Fruit fly (Drosophila melanogaster): ENCODE results near the gene Muc18B.

The Muc18B gene

dm6 chrX:19261528-19262102 is 46.3 kb downstream of the Muc18B start, which contains the start of gene Vav:
TSS of gene Vav (plus strand) at chrX:19261820.
- TF ChIP-seq Met (GFP tag; optimal IDR thresholded peaks at IDR 0.05) (no peak), CG4318 (GFP tag; optimal IDR thresholded peaks at IDR 0.05) (no peak), CG15336 (GFP tag; IDR thresholded peaks at IDR 0.05) (0 out of 2 replicates have a peak, but pooled peaks have one; percentile 12), cyc (GFP tag; optimal IDR thresholded peaks at IDR 0.05) (no peak), CG8119 (GFP tag; IDR thresholded peaks at IDR 0.05) (no peak), net (GFP tag; optimal IDR thresholded peaks at IDR 0.05) (no peak), acj6 (GFP tag; optimal IDR thresholded peaks at IDR 0.05) (no peak), vri (GFP tag; optimal IDR thresholded peaks at IDR 0.05) (no peak), Sox102F (GFP tag; optimal IDR thresholded peaks at IDR 0.05) (no peak), dsx (GFP tag; optimal IDR thresholded peaks at IDR 0.05; ENCODE audit: poor library complexity, severe bottlenecking) (peak; percentile 52), fd85E (GFP tag; optimal IDR thresholded peaks at IDR 0.05) (no peak), CG3919 (GFP tag; optimal IDR thresholded peaks at IDR 0.05) (no peak), Sox14 (GFP tag; optimal IDR thresholded peaks at IDR 0.05) (no peak), CG6276 (GFP tag; optimal IDR thresholded peaks at IDR 0.05) (no peak)

DNA sequence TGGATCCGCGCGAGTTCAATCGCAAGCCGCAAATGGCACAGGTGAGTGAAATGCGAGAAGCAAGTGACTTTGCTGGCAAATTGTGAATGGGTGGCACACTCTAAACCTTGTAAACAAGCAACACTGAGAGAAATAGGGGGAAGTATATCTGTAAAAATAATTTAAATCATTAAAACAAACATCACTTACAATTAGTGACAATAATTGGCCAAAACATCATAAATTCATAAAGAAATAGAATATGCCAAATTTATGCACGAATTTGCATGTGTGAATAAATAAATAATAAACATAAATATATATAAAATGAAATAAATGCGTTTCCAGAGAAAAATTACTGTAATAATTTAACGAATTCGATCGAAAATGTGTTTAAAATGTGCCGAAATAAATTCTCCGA is 47.2 kb downstream of the Muc18B start:
- TF ChIP-seq lz (GFP tag; optimal IDR thresholded peaks at IDR 0.05) (no peak), CG15336 (GFP tag; IDR thresholded peaks at IDR 0.05) (peak; percentile 57; the same call in 1 of the 2 replicates), esn (GFP tag; optimal IDR thresholded peaks at IDR 0.05) (peak; percentile 21), CG3032 (tag; optimal IDR thresholded peaks at IDR 0.05) (peak; percentile 15), Eip78C (GFP tag) (peak; percentile 68), CG31627 (GFP tag; optimal IDR thresholded peaks at IDR 0.05) (no peak), CG8119 (GFP tag; IDR thresholded peaks at IDR 0.05) (peak; percentile 54; the same call in 2 of the 3 replicates), eg (GFP tag; IDR thresholded peaks at IDR 0.05) (peak; percentile 42; the same call in 2 of the 3 replicates), CG7368 (GFP tag; optimal IDR thresholded peaks at IDR 0.05) (no peak), CG32006 (GFP tag; optimal IDR thresholded peaks at IDR 0.05) (peak; percentile 48), achi (GFP tag; optimal IDR thresholded peaks at IDR 0.05) (peak; percentile 11), Ets96B (tag; optimal IDR thresholded peaks at IDR 0.05) (peak; percentile 30), vri (GFP tag; optimal IDR thresholded peaks at IDR 0.05) (no peak), Smox (GFP tag; optimal IDR thresholded peaks at IDR 0.05) (no peak)

DNA sequence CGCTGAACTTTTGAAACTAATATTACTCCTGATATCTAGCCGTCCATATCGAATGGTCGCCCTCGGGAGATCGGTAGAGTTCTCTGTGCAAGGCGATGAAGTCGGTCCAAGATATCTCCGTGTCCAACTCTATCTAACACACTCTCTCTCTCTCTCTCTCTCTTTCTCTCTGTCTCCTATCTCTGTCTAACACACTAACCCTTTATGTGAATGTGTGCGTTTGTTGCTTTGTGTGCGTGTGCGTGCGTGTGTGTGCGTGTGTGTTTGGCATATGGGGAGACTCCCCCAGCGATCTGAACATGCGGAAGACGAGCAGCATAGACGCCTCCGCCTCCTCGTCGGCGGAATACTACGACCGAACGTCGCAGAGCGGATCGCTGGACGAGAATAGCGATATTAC is 49.1 kb downstream of the Muc18B start:
- TF ChIP-seq CG10631 (GFP tag; optimal IDR thresholded peaks at IDR 0.05) (no peak), Met (GFP tag; optimal IDR thresholded peaks at IDR 0.05) (no peak), eg (GFP tag; IDR thresholded peaks at IDR 0.05) (no peak), CG6163 (GFP tag; IDR thresholded peaks at IDR 0.05) (no peak), fkh (GFP tag; optimal IDR thresholded peaks at IDR 0.05) (no peak)

DNA sequence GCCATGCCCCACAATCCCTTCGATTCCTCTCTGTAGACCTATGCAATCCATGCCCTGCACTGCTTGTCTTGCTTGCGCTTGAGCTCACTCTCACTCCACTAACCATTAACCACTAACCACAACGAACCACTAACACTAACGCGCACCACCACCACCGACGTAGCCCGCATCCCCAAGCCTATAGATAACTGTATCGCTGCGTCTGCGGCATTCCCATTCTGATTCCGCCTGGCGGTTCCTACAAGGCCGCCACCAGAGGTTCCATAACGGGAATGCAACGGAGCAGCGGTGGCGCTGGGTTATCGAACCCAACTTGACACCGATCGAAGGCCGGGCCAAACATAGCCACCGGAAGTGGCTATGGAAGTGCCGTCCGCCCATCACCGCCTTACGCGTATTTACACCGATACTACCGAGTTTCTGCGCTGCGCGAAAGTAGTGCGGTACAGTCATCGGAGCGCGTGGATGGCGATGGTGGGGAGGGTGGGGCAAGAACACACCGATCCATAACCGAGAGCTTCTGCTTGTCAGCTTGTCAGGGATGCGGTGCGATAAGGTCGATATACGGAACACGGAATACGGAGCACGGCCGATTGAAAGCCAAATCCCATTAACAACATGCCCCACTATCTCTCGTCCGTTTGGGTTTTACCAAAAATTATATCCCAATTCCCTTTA is 50.6 kb downstream of the Muc18B start:
- TF ChIP-seq Eip75B (GFP tag; optimal IDR thresholded peaks at IDR 0.05): no peak
- no peak for TF ChIP-seq Hr4 (GFP tag; optimal IDR thresholded peaks at IDR 0.05)
- no peak for TF ChIP-seq Hr38 (GFP tag; optimal IDR thresholded peaks at IDR 0.05)
- TF ChIP-seq Gug (GFP tag; IDR thresholded peaks at IDR 0.05): no peak
- no peak for TF ChIP-seq Eip78C (GFP tag)
- TF ChIP-seq spab (GFP tag; optimal IDR thresholded peaks at IDR 0.05): no peak
- TF ChIP-seq CG6792 (GFP tag; optimal IDR thresholded peaks at IDR 0.05): no peak
- TF ChIP-seq Ets96B (tag; optimal IDR thresholded peaks at IDR 0.05): no peak
- no peak for TF ChIP-seq Hr39 (GFP tag; optimal IDR thresholded peaks at IDR 0.05)
